Worm (Caenorhabditis elegans) whole organism, young adult: Measurements from ENCODE around the gene C44B11.4.
A peak's percentile ranks its signal among the peaks of the same experiment; 100 is the strongest.

Experiments
- F33H1.4 ChIP-seq: fragments of 200-800 bp; sonication (Bioruptor generic); IDR thresholded peaks from 2 replicates; pipeline ENCODE4 v1.3.6; 2022; ENCODE audit warnings: missing genetic modification reagents, missing genetic modification characterization, missing compliant biosample characterization
- T26A5.8 ChIP-seq: sonication (generic microtip); optimal IDR thresholded peaks from 2 replicates; lab custom pipeline; 2016; ENCODE audit warnings: missing genetic modification characterization, missing compliant biosample characterization
- ets-4 ChIP-seq: fragments of 200-800 bp; sonication (Bioruptor generic); optimal IDR thresholded peaks from 2 replicates; lab custom pipeline; 2018; ENCODE audit warnings: mild to moderate bottlenecking, missing genetic modification characterization, missing compliant biosample characterization
- madf-6 ChIP-seq: fragments of 200-800 bp; sonication (Bioruptor generic); IDR thresholded peaks from 2 replicates; pipeline ENCODE4 v1.3.6; 2022; ENCODE audit warnings: missing genetic modification reagents, missing genetic modification characterization, missing compliant biosample characterization
- snpc-4 ChIP-seq, 5 experiments: fragments of 150-350 bp in 1 of 5; sonication (generic microtip) in 4 of 5; optimal IDR thresholded peaks; 2 replicates each; lab custom pipeline; 2014 to 2018; ENCODE audit warnings: missing genetic modification characterization in 5 of 5, missing biosample characterization in 3 of 5, antibody characterized with exemption in 2 of 5, mild to moderate bottlenecking in 2 of 5, missing compliant biosample characterization in 2 of 5, missing genotype in 2 of 5, moderate library complexity in 2 of 5, missing genetic modification reagents in 1 of 5

DNA sequence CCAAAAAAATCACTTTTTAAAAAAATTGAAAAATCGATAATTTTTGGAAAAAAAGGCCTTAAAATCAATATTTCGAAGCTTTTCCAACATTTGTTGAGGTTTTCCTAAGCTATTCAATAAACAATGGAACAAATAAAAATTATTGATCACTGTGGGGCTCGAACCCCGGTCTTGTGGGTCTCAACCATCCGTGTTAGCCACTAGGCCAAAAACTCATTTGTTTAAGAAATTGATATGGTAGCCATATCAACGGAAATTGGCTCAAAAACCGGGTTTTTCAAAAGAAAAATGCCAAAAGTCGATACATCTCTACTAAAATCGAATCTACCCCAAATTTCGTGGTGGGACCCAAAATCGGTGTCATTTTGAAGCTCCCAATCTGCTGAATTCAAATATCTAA, 31.6 kb downstream of the C44B11.4 start:
- TF ChIP-seq F33H1.4 (GFP tag; lab: Robert Waterston, UW) = peak; percentile 49
- no peak for TF ChIP-seq ets-4 (GFP tag; lab: Kevin White, UChicago)
- TF ChIP-seq T26A5.8 (tag; lab: Kevin White, UChicago) = no peak
- TF ChIP-seq snpc-4 (GFP tag; optimal IDR thresholded peaks at IDR 0.05; lab: Kevin White, UChicago) = no peak
- TF ChIP-seq snpc-4 (tag; optimal IDR thresholded peaks at IDR 0.05; lab: Kevin White, UChicago) = no peak
- 0 out of 2 replicates have a peak, but pooled peaks have one; percentile 48 for TF ChIP-seq madf-6 (GFP tag; lab: Robert Waterston, UW)
